Worm (Caenorhabditis elegans) whole organism, midembryonic: ENCODE measurements around the gene unc-53.

Experiments used
- T22C8.4 ChIP-seq: fragments of 200-800 bp; sonication (Bioruptor generic); IDR thresholded peaks from 2 replicates; pipeline ENCODE4 v1.3.6; 2022; ENCODE audit warnings: missing genetic modification characterization, missing compliant biosample characterization
- cog-1 ChIP-seq: sonication (generic microtip); optimal IDR thresholded peaks from 2 replicates; lab custom pipeline; 2016; ENCODE audit warnings: missing genetic modification characterization, missing compliant biosample characterization
- flt-1 ChIP-seq: fragments of 200-800 bp; sonication (Bioruptor generic); IDR thresholded peaks from 2 replicates; pipeline ENCODE4 v1.3.6; 2022; ENCODE audit warnings: missing genetic modification characterization, missing compliant biosample characterization
- klf-2 ChIP-seq: fragments of 200-800 bp; sonication (Bioruptor generic); conservative IDR thresholded peaks from 2 replicates; pipeline ENCODE4 v1.3.6; 2022; ENCODE audit warnings: missing genetic modification reagents, missing genetic modification characterization, missing compliant biosample characterization
- med-1 ChIP-seq: sonication (generic microtip); optimal IDR thresholded peaks from 2 replicates; lab custom pipeline; 2017; ENCODE audit warnings: missing genetic modification characterization, mild to moderate bottlenecking, missing compliant biosample characterization, antibody characterized with exemption, missing genetic modification reagents; ENCODE audit not compliant: insufficient read depth
- ztf-23 ChIP-seq: fragments of 200-800 bp; sonication (Bioruptor generic); IDR thresholded peaks from 2 replicates; pipeline ENCODE4 v1.3.6; 2022; ENCODE audit warnings: missing genetic modification reagents, missing genetic modification characterization, missing compliant biosample characterization
- ztf-29 ChIP-seq: fragments of 200-800 bp; sonication (Bioruptor generic); IDR thresholded peaks from 2 replicates; pipeline ENCODE4 v1.3.6; 2022; ENCODE audit warnings: missing genetic modification reagents, missing genetic modification characterization, missing compliant biosample characterization

ce11 chrII:11076550-11076949 is 12.7 kb downstream of the unc-53 start:
- no peak for TF ChIP-seq klf-2
- TF ChIP-seq T22C8.4 = no peak
- TF ChIP-seq ztf-29 (GFP tag; lab: Robert Waterston, UW) = no peak
- no peak for TF ChIP-seq ztf-23 (GFP tag; lab: Robert Waterston, UW)
- no peak for TF ChIP-seq cog-1 (tag; lab: Kevin White, UChicago)
- TF ChIP-seq med-1 (GFP tag; lab: Kevin White, UChicago) = no peak
- no peak for TF ChIP-seq flt-1 (GFP tag; lab: Robert Waterston, UW)
